In genomic region chrX:6801546-6801945, ce11 we compare ENCODE assay signal across 2 worm cellular contexts.
TF ChIP-seq lines count a peak whose summit lies in the region.

No protein-coding gene starts in this region.

TF ChIP-seq in whole organism, late embryonic, 69 proteins besides CTCF, POLR2A, EP300 and RAD21:
- TF ChIP-seq nhr-232 (tag; optimal IDR thresholded peaks at IDR 0.05; lab: Kevin White, UChicago) (no peak), sox-4 (tag; optimal IDR thresholded peaks at IDR 0.05; lab: Kevin White, UChicago) (no peak), ceh-34 (tag; optimal IDR thresholded peaks at IDR 0.05; lab: Kevin White, UChicago) (no peak), unc-55 (GFP tag; optimal IDR thresholded peaks at IDR 0.05; lab: Kevin White, UChicago) (peak; percentile 61), C08G9.2 (tag; optimal IDR thresholded peaks at IDR 0.05; lab: Kevin White, UChicago) (no peak), lim-6 (tag; optimal IDR thresholded peaks at IDR 0.05; lab: Kevin White, UChicago) (no peak), tbx-2 (tag; optimal IDR thresholded peaks at IDR 0.05; lab: Kevin White, UChicago) (no peak)

TF ChIP-seq in whole organism, mixed stage, embryonic, 35 proteins besides CTCF, POLR2A, EP300 and RAD21:
- peak; percentile 82 for TF ChIP-seq hlh-1 (tag; optimal IDR thresholded peaks at IDR 0.05; lab: Kevin White, UChicago)
- TF ChIP-seq lsy-2 (tag; optimal IDR thresholded peaks at IDR 0.05; lab: Kevin White, UChicago): no peak
